Worm (Caenorhabditis elegans) whole organism, early embryonic: ENCODE results near the gene srbc-36.

Source experiments
- F13C5.2 ChIP-seq: sonication (generic microtip); optimal IDR thresholded peaks from 2 replicates; lab custom pipeline; 2017; ENCODE audit warnings: mild to moderate bottlenecking, missing genetic modification characterization, inconsistent platforms, missing compliant biosample characterization
- ama-1 ChIP-seq: fragments of 150-350 bp; optimal IDR thresholded peaks from 2 replicates; lab custom pipeline; 2014
- ceh-13 ChIP-seq: fragments of 200-800 bp; sonication (Bioruptor generic); optimal IDR thresholded peaks from 2 replicates; lab custom pipeline; 2018; ENCODE audit warnings: mild to moderate bottlenecking, missing genetic modification characterization, missing compliant biosample characterization
- flt-1 ChIP-seq: fragments of 200-800 bp; sonication (Bioruptor generic); IDR thresholded peaks from 2 replicates; pipeline ENCODE4 v1.3.6; 2022; ENCODE audit warnings: missing genetic modification characterization, missing compliant biosample characterization
- hmbx-1 ChIP-seq: sonication (generic microtip); optimal IDR thresholded peaks from 2 replicates; lab custom pipeline; 2016; ENCODE audit warnings: mild to moderate bottlenecking, missing genetic modification characterization, missing compliant biosample characterization
- hmg-4 ChIP-seq: fragments of 200-800 bp; sonication (Bioruptor generic); optimal IDR thresholded peaks from 2 replicates; lab custom pipeline; 2018; ENCODE audit warnings: mild to moderate bottlenecking, missing genetic modification characterization, missing compliant biosample characterization
- hnd-1 ChIP-seq: sonication (generic microtip); optimal IDR thresholded peaks from 2 replicates; lab custom pipeline; 2016; ENCODE audit warnings: missing genetic modification characterization, missing compliant biosample characterization
- pes-1 ChIP-seq: fragments of 200-800 bp; sonication (Bioruptor generic); IDR thresholded peaks from 2 replicates; pipeline ENCODE4 v1.3.6; 2022; ENCODE audit warnings: missing genetic modification reagents, missing genetic modification characterization, missing compliant biosample characterization
- sea-1 ChIP-seq: fragments of 200-800 bp; sonication (Bioruptor generic); conservative IDR thresholded peaks from 2 replicates; pipeline ENCODE4 v1.3.6; 2022; ENCODE audit warnings: missing genetic modification characterization, missing compliant biosample characterization
- tbx-37 ChIP-seq: fragments of 200-800 bp; sonication (Bioruptor generic); conservative IDR thresholded peaks from 2 replicates; pipeline ENCODE4 v1.3.6; 2022; ENCODE audit warnings: missing genetic modification reagents, missing genetic modification characterization, missing compliant biosample characterization

DNA sequence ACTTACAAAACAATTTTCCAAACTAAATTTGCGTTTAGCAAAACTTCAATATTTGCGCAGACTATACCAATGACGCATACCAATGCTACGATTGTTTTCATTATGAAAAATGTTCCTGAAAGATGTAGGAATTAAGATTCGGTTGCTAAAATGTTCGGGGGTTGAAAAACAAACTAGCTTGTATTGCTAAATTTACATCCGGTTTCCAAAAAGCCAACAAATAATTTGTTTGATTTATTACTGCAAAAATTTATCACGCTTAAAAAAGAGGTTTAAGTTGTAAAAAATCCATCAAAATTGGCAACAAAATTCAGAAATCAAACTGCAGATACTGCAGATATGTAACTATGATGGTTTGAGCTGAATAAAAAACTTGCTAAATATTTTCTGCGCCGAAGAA lies 10.0 kb downstream of the srbc-36 start, which contains the start of gene srbc-30:
- TF ChIP-seq ama-1 (lab: Kevin White, UChicago) (no peak), tbx-37 (GFP tag; lab: Robert Waterston, UW) (no peak), pes-1 (GFP tag; lab: Robert Waterston, UW) (no peak), hmg-4 (GFP tag; lab: Kevin White, UChicago) (no peak), sea-1 (no peak), hmbx-1 (tag; lab: Kevin White, UChicago) (no peak), flt-1 (GFP tag; lab: Robert Waterston, UW) (no peak), hnd-1 (tag; lab: Kevin White, UChicago) (no peak), ceh-13 (GFP tag; lab: Kevin White, UChicago) (no peak), F13C5.2 (tag; lab: Kevin White, UChicago) (no peak)
